Worm (Caenorhabditis elegans): Measurements from ENCODE around the gene srh-240.

- no peak for TF ChIP-seq lin-29 (GFP tag; IDR thresholded peaks at IDR 0.05)
- no peak for TF ChIP-seq nhr-28 (tag; optimal IDR thresholded peaks at IDR 0.05)
- TF ChIP-seq nhr-11 (tag; optimal IDR thresholded peaks at IDR 0.05): no peak
- TF ChIP-seq lin-15B (tag; optimal IDR thresholded peaks at IDR 0.05): no peak
- TF ChIP-seq unc-130 (GFP tag; optimal IDR thresholded peaks at IDR 0.05): no peak
Measured at ce11 chrV:2818117-2818516, 46.9 kb upstream of the srh-240 start, which contains the start of gene srt-34.

Measured in whole organism, L4 larva.